Worm (Caenorhabditis elegans): ENCODE measurements around the gene F47B8.5.

- no peak for TF ChIP-seq hlh-8 (tag; optimal IDR thresholded peaks at IDR 0.05)
- no peak for TF ChIP-seq ceh-9 (tag; optimal IDR thresholded peaks at IDR 0.05)
- TF ChIP-seq lin-11 (tag; optimal IDR thresholded peaks at IDR 0.05): no peak
- no peak for TF ChIP-seq npax-4 (tag; optimal IDR thresholded peaks at IDR 0.05)
- no peak for TF ChIP-seq pha-4 (tag; optimal IDR thresholded peaks at IDR 0.05)
- no peak for TF ChIP-seq sox-4 (tag; optimal IDR thresholded peaks at IDR 0.05)
- no peak for TF ChIP-seq madf-2 (tag; optimal IDR thresholded peaks at IDR 0.05)
- TF ChIP-seq odd-2 (tag; optimal IDR thresholded peaks at IDR 0.05): no peak
- TF ChIP-seq fax-1 (tag; optimal IDR thresholded peaks at IDR 0.05): no peak
- no peak for TF ChIP-seq unc-86 (tag; optimal IDR thresholded peaks at IDR 0.05)
- TF ChIP-seq ama-1 (optimal IDR thresholded peaks at IDR 0.05): no peak
- no peak for TF ChIP-seq ahr-1 (tag; optimal IDR thresholded peaks at IDR 0.05)
- no peak for TF ChIP-seq elt-2 (tag; optimal IDR thresholded peaks at IDR 0.05)
Measured at ce11 chrV:14358577-14358976, 30.9 kb upstream of the F47B8.5 start, which contains the start of gene Y49A3A.4.
